Fruit fly (Drosophila melanogaster): Measurements from ENCODE around the gene Wnt10.

The Wnt10 gene

DNA sequence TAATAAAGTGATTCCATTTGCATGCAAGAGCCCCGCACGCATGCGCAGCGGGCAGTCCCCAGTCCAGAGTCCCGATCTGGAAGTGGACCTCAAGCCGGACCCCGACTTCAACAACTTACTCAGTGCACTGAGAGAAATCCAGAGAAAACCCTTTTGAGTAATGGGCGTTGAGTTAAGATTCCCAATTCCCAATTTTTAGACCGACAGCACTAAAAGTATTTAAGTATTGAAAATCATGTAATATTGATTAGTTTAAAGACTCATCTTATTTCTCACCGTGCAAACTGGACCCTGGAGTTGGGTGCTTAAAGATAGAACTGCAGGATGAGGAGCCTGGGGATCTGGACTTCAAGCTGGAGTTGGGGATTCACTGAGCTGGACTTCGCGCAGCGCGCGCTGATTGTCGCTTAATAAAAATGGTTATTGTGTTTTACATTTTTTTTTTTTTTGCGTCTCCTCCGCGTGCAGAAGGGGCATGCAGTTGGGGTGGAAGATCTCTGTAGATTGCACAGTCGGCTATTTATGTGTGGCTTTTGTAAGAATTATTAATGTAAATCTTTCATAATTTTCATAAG is 5.1 kb upstream of the Wnt10 start:
- TF ChIP-seq fd96Ca (GFP tag; IDR thresholded peaks at IDR 0.05) (peak; percentile 90), CG13204 (GFP tag; optimal IDR thresholded peaks at IDR 0.05) (peak; percentile 96), CG10348 (GFP tag; IDR thresholded peaks at IDR 0.05) (no peak), gl (tag; optimal IDR thresholded peaks at IDR 0.05) (peak; percentile 96), CG32121 (GFP tag; IDR thresholded peaks at IDR 0.05) (no peak), CG34367 (tag; optimal IDR thresholded peaks at IDR 0.05) (peak; percentile 96), CG8159 (tag; optimal IDR thresholded peaks at IDR 0.05) (peak; percentile 96), CG9948 (tag; optimal IDR thresholded peaks at IDR 0.05) (peak; percentile 95), Snoo (tag; optimal IDR thresholded peaks at IDR 0.05) (peak; percentile 88), rn (GFP tag; IDR thresholded peaks at IDR 0.05) (peak; percentile 71), Pif1B (GFP tag; optimal IDR thresholded peaks at IDR 0.05) (peak; percentile 96), CG8301 (tag; optimal IDR thresholded peaks at IDR 0.05) (peak; percentile 88), EcR (GFP tag; optimal IDR thresholded peaks at IDR 0.05) (peak; percentile 80), D1 (tag; optimal IDR thresholded peaks at IDR 0.05) (peak; percentile 67), CG14655 (GFP tag; optimal IDR thresholded peaks at IDR 0.05) (peak; percentile 93), CG4496 (GFP tag; IDR thresholded peaks at IDR 0.05) (peak; percentile 87; the same call in 2 of the 3 replicates), Ets98B (GFP tag; IDR thresholded peaks at IDR 0.05) (peak; percentile 51; the same call in 1 of the 2 replicates), CG17806 (tag; optimal IDR thresholded peaks at IDR 0.05) (peak; percentile 96), Pif1A (GFP tag; optimal IDR thresholded peaks at IDR 0.05) (peak; percentile 83), CG12605 (GFP tag; IDR thresholded peaks at IDR 0.05) (peak; percentile 85), CG15710 (tag; optimal IDR thresholded peaks at IDR 0.05) (peak; percentile 97)

DNA sequence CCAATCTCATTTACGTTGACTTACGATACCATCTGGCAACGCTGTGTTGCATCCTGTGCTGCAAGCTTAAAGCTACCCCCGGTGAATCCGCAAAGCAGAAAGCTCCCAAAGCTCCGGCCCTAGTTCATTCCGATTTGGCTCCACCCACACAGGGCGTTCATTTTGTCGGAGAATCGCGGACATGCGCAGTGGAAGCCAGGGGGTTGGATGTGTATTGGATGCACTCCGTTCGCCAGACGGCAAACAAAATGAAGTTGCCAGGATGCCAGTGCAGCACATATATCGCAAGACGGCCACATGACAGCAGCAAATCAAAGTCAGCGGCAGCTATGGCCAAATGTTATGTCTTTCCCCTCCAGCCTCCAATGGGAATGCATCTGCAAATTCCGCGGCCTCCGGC is 4.4 kb upstream of the Wnt10 start:
- no peak for TF ChIP-seq fd96Ca (GFP tag; IDR thresholded peaks at IDR 0.05)
- no peak for TF ChIP-seq D1 (tag; optimal IDR thresholded peaks at IDR 0.05)
- TF ChIP-seq Snoo (tag; optimal IDR thresholded peaks at IDR 0.05) = no peak
- no peak for TF ChIP-seq CG32121 (GFP tag; IDR thresholded peaks at IDR 0.05)
- TF ChIP-seq rn (GFP tag; IDR thresholded peaks at IDR 0.05) = no peak
- no peak for TF ChIP-seq EcR (GFP tag; optimal IDR thresholded peaks at IDR 0.05)
- no peak for TF ChIP-seq Ets98B (GFP tag; IDR thresholded peaks at IDR 0.05)
- no peak for TF ChIP-seq CG15710 (tag; optimal IDR thresholded peaks at IDR 0.05)
- TF ChIP-seq CG13204 (GFP tag; optimal IDR thresholded peaks at IDR 0.05) = no peak
- no peak for TF ChIP-seq CG9948 (tag; optimal IDR thresholded peaks at IDR 0.05)
- no peak for TF ChIP-seq CG34367 (tag; optimal IDR thresholded peaks at IDR 0.05)
- no peak for TF ChIP-seq CG8301 (tag; optimal IDR thresholded peaks at IDR 0.05)
- TF ChIP-seq CG10348 (GFP tag; IDR thresholded peaks at IDR 0.05) = no peak
- no peak for TF ChIP-seq CG8159 (tag; optimal IDR thresholded peaks at IDR 0.05)
- no peak for TF ChIP-seq CG4496 (GFP tag; IDR thresholded peaks at IDR 0.05)

DNA sequence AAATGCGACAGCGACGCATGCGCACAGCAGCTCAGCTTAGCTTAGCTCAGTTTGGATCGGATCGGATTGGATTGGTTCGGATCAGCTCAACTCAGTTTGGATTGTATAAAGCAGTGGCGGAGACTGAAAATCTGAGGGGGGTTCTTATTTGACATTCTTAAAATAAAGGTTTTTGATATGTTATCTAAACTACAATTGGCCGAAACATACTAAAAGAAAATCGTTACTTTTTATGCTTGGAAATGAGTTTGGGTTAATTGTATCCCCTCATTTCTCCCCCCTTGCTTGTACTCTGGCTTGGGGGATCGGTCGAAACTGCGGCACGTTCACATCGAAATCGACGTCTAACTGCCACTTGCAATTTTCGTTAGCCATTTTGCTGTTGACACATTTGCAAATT is 13.0 kb downstream of the Wnt10 start:
- TF ChIP-seq CG14655 (GFP tag; optimal IDR thresholded peaks at IDR 0.05) (peak; percentile 18), Pif1B (GFP tag; optimal IDR thresholded peaks at IDR 0.05) (peak; percentile 11), Snoo (tag; optimal IDR thresholded peaks at IDR 0.05) (peak; percentile 47), Ets98B (GFP tag; IDR thresholded peaks at IDR 0.05) (peak; percentile 93), CG4496 (GFP tag; IDR thresholded peaks at IDR 0.05) (peak; percentile 87), Pif1A (GFP tag; optimal IDR thresholded peaks at IDR 0.05) (peak; percentile 50), CG13204 (GFP tag; optimal IDR thresholded peaks at IDR 0.05) (no peak), CG10348 (GFP tag; IDR thresholded peaks at IDR 0.05) (peak; percentile 69), fd96Ca (GFP tag; IDR thresholded peaks at IDR 0.05) (peak; percentile 92), rn (GFP tag; IDR thresholded peaks at IDR 0.05) (peak; percentile 73), CG17806 (tag; optimal IDR thresholded peaks at IDR 0.05) (no peak), CG8159 (tag; optimal IDR thresholded peaks at IDR 0.05) (no peak), CG32121 (GFP tag; IDR thresholded peaks at IDR 0.05) (peak; percentile 94), CG15710 (tag; optimal IDR thresholded peaks at IDR 0.05) (no peak), D1 (tag; optimal IDR thresholded peaks at IDR 0.05) (no peak), CG12605 (GFP tag; IDR thresholded peaks at IDR 0.05) (peak; percentile 73)

DNA sequence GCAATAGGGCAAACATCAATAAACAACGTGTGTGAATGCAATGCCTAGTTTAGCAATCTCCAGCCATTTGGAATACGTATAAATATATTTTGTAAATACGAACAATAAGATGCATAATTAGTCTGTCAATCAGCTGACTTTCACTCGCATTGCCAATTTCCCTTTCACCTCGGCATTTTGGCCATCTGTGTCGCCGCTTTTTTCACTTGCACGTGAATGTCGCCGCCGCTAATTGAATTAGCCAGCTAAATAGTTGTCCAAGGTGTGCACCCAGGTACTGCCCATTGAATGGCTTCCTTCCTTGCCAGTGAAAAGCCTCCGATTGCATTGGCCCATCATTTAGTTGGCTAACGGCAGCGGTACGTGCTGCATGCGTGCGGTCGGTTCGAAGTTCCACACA is 14.2 kb downstream of the Wnt10 start, which contains the start of gene ninaC:
Gene ninaC, plus strand, starts transcription at position 301 of the 400 bp plus-strand sequence.
- no peak for TF ChIP-seq gl (tag; optimal IDR thresholded peaks at IDR 0.05)
- TF ChIP-seq CG15710 (tag; optimal IDR thresholded peaks at IDR 0.05) = no peak
- no peak for TF ChIP-seq D1 (tag; optimal IDR thresholded peaks at IDR 0.05)
- no peak for TF ChIP-seq CG12605 (GFP tag; IDR thresholded peaks at IDR 0.05)
- no peak for TF ChIP-seq CG14655 (GFP tag; optimal IDR thresholded peaks at IDR 0.05)
- no peak for TF ChIP-seq fd96Ca (GFP tag; IDR thresholded peaks at IDR 0.05)
- TF ChIP-seq Pif1A (GFP tag; optimal IDR thresholded peaks at IDR 0.05) = no peak

DNA sequence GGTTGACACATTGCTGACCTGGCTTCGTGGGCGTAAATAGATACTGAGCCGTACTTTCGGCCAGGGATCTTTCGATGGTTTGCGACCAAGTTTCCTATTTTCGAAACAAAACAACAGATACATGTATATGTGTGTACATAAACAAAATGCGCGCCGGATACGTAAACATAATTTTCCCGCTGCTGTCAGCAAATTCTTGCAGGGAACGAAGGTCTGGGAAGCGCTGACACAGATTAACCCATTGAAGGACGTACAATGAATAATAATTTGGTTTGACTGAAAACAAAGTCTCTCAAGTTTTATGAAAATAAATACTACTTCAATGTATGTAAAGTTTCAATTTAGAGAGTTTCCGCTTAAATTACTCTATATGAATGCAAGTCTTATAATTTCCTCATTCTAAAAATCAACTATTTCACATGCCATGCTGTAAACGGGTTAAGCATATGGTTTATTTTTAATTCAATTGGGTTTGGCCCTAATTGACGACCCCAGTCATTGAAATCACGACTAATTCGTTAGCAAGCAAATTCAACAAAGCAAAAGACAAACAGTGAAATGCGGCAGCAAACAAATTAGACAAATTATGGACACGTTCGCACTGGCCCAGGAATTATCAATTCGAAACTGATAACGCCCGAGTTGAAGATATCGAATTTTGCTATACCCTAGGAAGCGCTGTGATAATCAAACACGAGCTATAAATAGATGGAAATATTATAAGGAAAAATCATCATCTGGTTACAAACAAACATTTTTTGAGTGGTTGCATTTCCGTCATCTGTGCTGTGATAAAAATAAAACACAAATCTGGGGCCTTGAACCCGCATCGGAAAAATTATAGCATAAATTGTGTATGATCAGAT is 23.6 kb downstream of the Wnt10 start:
- TF ChIP-seq CG13204 (GFP tag; optimal IDR thresholded peaks at IDR 0.05) (no peak), CG34367 (tag; optimal IDR thresholded peaks at IDR 0.05) (no peak), Ets98B (GFP tag; IDR thresholded peaks at IDR 0.05) (no peak), CG4496 (GFP tag; IDR thresholded peaks at IDR 0.05) (no peak), CG9948 (tag; optimal IDR thresholded peaks at IDR 0.05) (no peak), fd96Ca (GFP tag; IDR thresholded peaks at IDR 0.05) (no peak), D1 (tag; optimal IDR thresholded peaks at IDR 0.05) (no peak), rn (GFP tag; IDR thresholded peaks at IDR 0.05) (no peak), Snoo (tag; optimal IDR thresholded peaks at IDR 0.05) (no peak), CG15710 (tag; optimal IDR thresholded peaks at IDR 0.05) (no peak), CG12605 (GFP tag; IDR thresholded peaks at IDR 0.05) (no peak)

Data from whole organism, pupa.